Worm (Caenorhabditis elegans) whole organism, late embryonic: ENCODE measurements around the gene B0507.3.

Source experiments
- F13H6.1 ChIP-seq: sonication (generic microtip); optimal IDR thresholded peaks from 2 replicates; lab custom pipeline; 2016; ENCODE audit warnings: missing genetic modification characterization, missing compliant biosample characterization
- Y22D7AL.16 ChIP-seq: sonication (generic microtip); optimal IDR thresholded peaks from 2 replicates; lab custom pipeline; 2016; ENCODE audit warnings: missing genetic modification characterization, missing compliant biosample characterization
- ama-1 ChIP-seq: fragments of 150-350 bp; optimal IDR thresholded peaks from 2 replicates; lab custom pipeline; 2014
- ceh-14 ChIP-seq: sonication (generic microtip); optimal IDR thresholded peaks from 2 replicates; lab custom pipeline; 2016; ENCODE audit warnings: missing genotype, missing genetic modification characterization, missing compliant biosample characterization
- ceh-18 ChIP-seq: sonication (generic microtip); optimal IDR thresholded peaks from 2 replicates; lab custom pipeline; 2016; ENCODE audit warnings: missing genetic modification characterization, missing compliant biosample characterization
- ceh-19 ChIP-seq: fragments of 200-800 bp; sonication (Bioruptor generic); optimal IDR thresholded peaks from 2 replicates; lab custom pipeline; 2018; ENCODE audit warnings: mild to moderate bottlenecking, missing genetic modification characterization, missing compliant biosample characterization
- ceh-2 ChIP-seq: sonication (generic microtip); optimal IDR thresholded peaks from 2 replicates; lab custom pipeline; 2016; ENCODE audit warnings: missing genotype, missing genetic modification characterization, missing compliant biosample characterization
- ceh-24 ChIP-seq: sonication (generic microtip); optimal IDR thresholded peaks from 2 replicates; lab custom pipeline; 2016; ENCODE audit warnings: mild to moderate bottlenecking, missing genetic modification characterization, missing compliant biosample characterization
- ceh-31 ChIP-seq: sonication (generic microtip); optimal IDR thresholded peaks from 2 replicates; lab custom pipeline; 2016; ENCODE audit warnings: missing genetic modification characterization, missing compliant biosample characterization
- ceh-34 ChIP-seq: sonication (generic microtip); optimal IDR thresholded peaks from 2 replicates; lab custom pipeline; 2016; ENCODE audit warnings: mild to moderate bottlenecking, missing genetic modification characterization, missing compliant biosample characterization
- ceh-48 ChIP-seq: sonication (generic microtip); optimal IDR thresholded peaks from 2 replicates; lab custom pipeline; 2016; ENCODE audit warnings: missing genetic modification characterization, inconsistent platforms, missing compliant biosample characterization
- elt-2 ChIP-seq: sonication (generic microtip); optimal IDR thresholded peaks from 2 replicates; lab custom pipeline; 2016; ENCODE audit warnings: missing genetic modification reagents, missing genetic modification characterization, missing compliant biosample characterization
- elt-4 ChIP-seq: sonication (generic microtip); optimal IDR thresholded peaks from 2 replicates; lab custom pipeline; 2016; ENCODE audit warnings: missing genetic modification characterization, missing compliant biosample characterization
- eyg-1 ChIP-seq: sonication (generic microtip); optimal IDR thresholded peaks from 2 replicates; lab custom pipeline; 2016; ENCODE audit warnings: missing genotype, missing genetic modification characterization, missing compliant biosample characterization
- fkh-10 ChIP-seq: fragments of 150-350 bp; optimal IDR thresholded peaks from 2 replicates; lab custom pipeline; 2014; ENCODE audit warnings: missing biosample characterization, missing genetic modification reagents, missing genetic modification characterization
- fkh-6 ChIP-seq: sonication (generic microtip); optimal IDR thresholded peaks from 2 replicates; lab custom pipeline; 2016; ENCODE audit warnings: missing genetic modification characterization, missing compliant biosample characterization
- gmeb-2 ChIP-seq: sonication (generic microtip); optimal IDR thresholded peaks from 2 replicates; lab custom pipeline; 2016; ENCODE audit warnings: missing genetic modification characterization, inconsistent platforms, missing compliant biosample characterization
- hlh-13 ChIP-seq: fragments of 200-800 bp; sonication (Bioruptor generic); optimal IDR thresholded peaks from 2 replicates; lab custom pipeline; 2018; ENCODE audit warnings: mild to moderate bottlenecking, missing genetic modification characterization, missing compliant biosample characterization
- hlh-15 ChIP-seq: sonication (generic microtip); optimal IDR thresholded peaks from 2 replicates; lab custom pipeline; 2016; ENCODE audit warnings: missing genetic modification characterization, missing compliant biosample characterization
- hlh-30 ChIP-seq: sonication (generic microtip); optimal IDR thresholded peaks from 2 replicates; lab custom pipeline; 2017; ENCODE audit warnings: antibody characterized with exemption, missing genetic modification characterization, missing compliant biosample characterization; ENCODE audit not compliant: insufficient read depth
- hlh-6 ChIP-seq: sonication (generic microtip); optimal IDR thresholded peaks from 2 replicates; lab custom pipeline; 2016; ENCODE audit warnings: missing genotype, missing genetic modification characterization, missing compliant biosample characterization
- hlh-8 ChIP-seq: sonication (generic microtip); optimal IDR thresholded peaks from 2 replicates; lab custom pipeline; 2016; ENCODE audit warnings: missing genotype, missing genetic modification characterization, missing compliant biosample characterization
- lin-11 ChIP-seq: fragments of 200-800 bp; sonication (Bioruptor generic); optimal IDR thresholded peaks from 2 replicates; lab custom pipeline; 2018; ENCODE audit warnings: mild to moderate bottlenecking, missing genetic modification characterization, missing compliant biosample characterization
- mec-3 ChIP-seq: sonication (generic microtip); optimal IDR thresholded peaks from 2 replicates; lab custom pipeline; 2016; ENCODE audit warnings: borderline replicate concordance, missing genetic modification characterization, missing compliant biosample characterization
- nhr-11 ChIP-seq: fragments of 150-350 bp; optimal IDR thresholded peaks from 2 replicates; lab custom pipeline; 2014; ENCODE audit warnings: missing biosample characterization, missing genetic modification characterization
- odd-2 ChIP-seq: sonication (generic microtip); optimal IDR thresholded peaks from 2 replicates; lab custom pipeline; 2017; ENCODE audit warnings: antibody characterized with exemption, mild to moderate bottlenecking, missing genetic modification characterization, missing compliant biosample characterization
- pat-9 ChIP-seq: fragments of 200-800 bp; sonication (Bioruptor generic); optimal IDR thresholded peaks from 2 replicates; lab custom pipeline; 2018; ENCODE audit warnings: mild to moderate bottlenecking, missing genetic modification characterization, moderate library complexity, missing compliant biosample characterization
- ref-2 ChIP-seq: sonication (generic microtip); optimal IDR thresholded peaks from 2 replicates; lab custom pipeline; 2016; ENCODE audit warnings: missing genetic modification characterization, missing compliant biosample characterization
- rnt-1 ChIP-seq: sonication (generic microtip); optimal IDR thresholded peaks from 2 replicates; lab custom pipeline; 2016; ENCODE audit warnings: missing genetic modification characterization, missing compliant biosample characterization
- syd-9 ChIP-seq: sonication (generic microtip); optimal IDR thresholded peaks from 2 replicates; lab custom pipeline; 2016; ENCODE audit warnings: mild to moderate bottlenecking, missing genetic modification characterization, moderate library complexity, missing compliant biosample characterization
- tbx-2 ChIP-seq: sonication (generic microtip); optimal IDR thresholded peaks from 2 replicates; lab custom pipeline; 2016; ENCODE audit warnings: missing genetic modification characterization, missing compliant biosample characterization
- tbx-7 ChIP-seq: sonication (generic microtip); optimal IDR thresholded peaks from 2 replicates; lab custom pipeline; 2016; ENCODE audit warnings: missing genotype, missing genetic modification characterization, missing compliant biosample characterization
- unc-3 ChIP-seq, 2 experiments: fragments of 200-800 bp in 1 of 2; sonication (Bioruptor generic) in 1 of 2; sonication (generic microtip) in 1 of 2; conservative IDR thresholded peaks in 1 of 2; optimal IDR thresholded peaks in 1 of 2; 2 replicates each; pipeline versions ENCODE4 v1.3.6 to Lab custom; 2016 to 2022; ENCODE audit warnings: missing compliant biosample characterization in 2 of 2, missing genetic modification characterization in 2 of 2, missing genetic modification reagents in 1 of 2
- zip-5 ChIP-seq: sonication (generic microtip); optimal IDR thresholded peaks from 2 replicates; lab custom pipeline; 2016; ENCODE audit warnings: missing genetic modification characterization, missing compliant biosample characterization

The B0507.3 gene

DNA sequence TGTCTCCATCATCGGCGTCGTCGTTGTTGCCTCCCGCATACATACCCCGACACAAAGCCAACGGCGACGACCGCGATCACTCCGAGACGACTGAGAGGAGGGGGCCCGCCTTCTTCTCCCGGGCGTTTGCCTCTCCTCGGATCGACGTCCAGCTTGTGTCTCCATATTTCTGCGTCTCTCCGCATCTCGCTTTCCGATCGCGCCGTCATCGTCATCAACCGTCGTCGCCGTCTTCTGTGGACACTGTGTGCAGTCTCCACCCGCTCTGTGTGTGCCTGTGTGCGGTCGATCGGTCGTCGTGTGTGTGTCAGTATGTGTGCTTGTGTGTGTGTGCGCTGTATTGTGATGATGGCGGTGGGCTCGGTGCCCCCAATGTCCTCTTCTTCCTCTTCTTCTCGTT lies 16.8 kb downstream of the B0507.3 start (continued):
- TF ChIP-seq zip-5 (tag; lab: Kevin White, UChicago), result no peak
- no peak for TF ChIP-seq gmeb-2
- no peak for TF ChIP-seq Y22D7AL.16 (tag; lab: Kevin White, UChicago)
- TF ChIP-seq F13H6.1, result peak; percentile 11
- TF ChIP-seq fkh-10 (GFP tag; lab: Kevin White, UChicago), result no peak
- peak; percentile 71 for TF ChIP-seq ceh-18 (tag; lab: Kevin White, UChicago)
- TF ChIP-seq ceh-48 (tag; lab: Kevin White, UChicago), result peak; percentile 27
- TF ChIP-seq fkh-6 (tag; lab: Kevin White, UChicago), result no peak
- peak; percentile 90 for TF ChIP-seq rnt-1
- peak; percentile 71 for TF ChIP-seq ref-2 (tag; lab: Kevin White, UChicago)
- TF ChIP-seq ceh-19 (GFP tag; lab: Kevin White, UChicago), result no peak
- TF ChIP-seq hlh-6 (tag; lab: Kevin White, UChicago), result peak; percentile 79
- TF ChIP-seq pat-9 (tag; lab: Kevin White, UChicago), result no peak
- peak; percentile 30 for TF ChIP-seq lin-11
- TF ChIP-seq nhr-11 (tag; lab: Kevin White, UChicago), result no peak
- peak; percentile 73 for TF ChIP-seq ceh-31

DNA sequence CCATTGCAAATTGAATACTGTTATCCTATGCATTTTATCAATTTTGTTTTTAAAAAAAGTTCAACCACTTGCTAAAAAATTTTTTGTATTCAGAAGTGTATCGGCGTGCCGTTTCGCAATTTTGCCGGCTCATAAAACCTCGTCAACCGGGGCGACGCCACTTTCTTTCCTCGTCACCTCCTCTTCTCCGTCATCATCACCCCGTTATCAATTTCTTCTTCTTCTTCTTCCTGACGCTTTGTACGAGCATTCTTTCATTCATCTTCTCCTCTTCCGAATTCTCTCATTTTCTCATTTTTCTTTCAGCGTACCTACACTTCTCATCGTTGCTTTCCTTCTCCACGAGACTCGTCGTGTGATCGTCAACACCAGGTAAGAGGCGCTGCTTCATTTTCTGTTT lies 17.5 kb downstream of the B0507.3 start, which contains the start of gene sup-37:
sup-37 (plus strand) TSS at position 301 of the 400 bp plus-strand sequence.
- TF ChIP-seq hlh-13 (no peak), F13H6.1 (no peak), ceh-48 (tag; lab: Kevin White, UChicago) (no peak), tbx-2 (no peak), hlh-30 (no peak), odd-2 (tag; lab: Kevin White, UChicago) (no peak), ceh-2 (tag; lab: Kevin White, UChicago) (no peak), ceh-14 (tag; lab: Kevin White, UChicago) (no peak)

DNA sequence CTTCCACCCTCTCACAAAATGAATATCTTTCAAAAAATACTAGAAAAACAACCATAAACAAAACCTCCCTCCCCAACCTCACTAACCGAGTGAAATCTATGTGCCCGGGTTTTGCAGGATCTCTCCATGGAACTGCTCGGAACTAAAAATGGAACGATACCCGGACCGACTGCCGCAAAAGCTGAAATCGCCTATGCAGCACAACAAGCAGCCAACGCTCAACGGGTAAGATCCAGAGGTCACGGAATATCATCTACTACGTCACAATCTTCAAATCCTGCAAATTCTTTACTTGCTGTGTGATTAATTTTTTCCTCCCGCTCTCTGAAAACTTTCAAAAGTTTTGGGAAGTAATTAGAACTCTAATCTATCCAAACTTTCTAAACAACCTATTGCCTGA lies 20.6 kb downstream of the B0507.3 start:
- TF ChIP-seq tbx-7 (tag; lab: Kevin White, UChicago), result no peak
- no peak for TF ChIP-seq unc-3 (GFP tag; conservative IDR thresholded peaks at IDR 0.05; lab: Robert Waterston, UW)
- TF ChIP-seq unc-3 (tag; optimal IDR thresholded peaks at IDR 0.05; lab: Kevin White, UChicago), result no peak
- TF ChIP-seq ceh-24 (tag; lab: Kevin White, UChicago), result no peak
- no peak for TF ChIP-seq Y22D7AL.16 (tag; lab: Kevin White, UChicago)
- no peak for TF ChIP-seq elt-4 (tag; lab: Kevin White, UChicago)
- TF ChIP-seq elt-2 (tag; lab: Kevin White, UChicago), result no peak
- TF ChIP-seq hlh-8, result no peak
- TF ChIP-seq ceh-18 (tag; lab: Kevin White, UChicago), result no peak
- no peak for TF ChIP-seq hlh-15
- no peak for TF ChIP-seq mec-3 (tag; lab: Kevin White, UChicago)

DNA sequence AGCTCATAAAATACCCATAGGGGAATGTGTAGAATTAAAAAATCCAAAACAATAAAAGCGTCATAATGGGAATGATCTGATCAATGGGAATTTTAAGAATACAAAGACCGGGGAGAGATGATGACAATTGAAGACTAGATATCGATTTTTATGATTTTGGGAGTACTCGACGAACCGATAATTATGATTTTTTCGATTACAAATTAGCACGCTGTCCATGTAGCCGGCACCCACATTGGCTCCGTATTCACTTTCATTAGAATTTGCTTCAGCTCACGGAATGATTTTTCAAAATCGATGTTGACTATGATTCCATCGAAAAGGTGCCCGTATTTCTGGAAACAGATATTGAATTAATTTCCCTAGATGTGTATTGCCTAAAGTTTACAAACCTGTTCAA lies 24.1 kb downstream of the B0507.3 start:
- TF ChIP-seq syd-9 (tag; lab: Kevin White, UChicago), result no peak
- TF ChIP-seq ama-1, result peak; percentile 42
- TF ChIP-seq hlh-8, result no peak
- TF ChIP-seq odd-2 (tag; lab: Kevin White, UChicago), result no peak

DNA sequence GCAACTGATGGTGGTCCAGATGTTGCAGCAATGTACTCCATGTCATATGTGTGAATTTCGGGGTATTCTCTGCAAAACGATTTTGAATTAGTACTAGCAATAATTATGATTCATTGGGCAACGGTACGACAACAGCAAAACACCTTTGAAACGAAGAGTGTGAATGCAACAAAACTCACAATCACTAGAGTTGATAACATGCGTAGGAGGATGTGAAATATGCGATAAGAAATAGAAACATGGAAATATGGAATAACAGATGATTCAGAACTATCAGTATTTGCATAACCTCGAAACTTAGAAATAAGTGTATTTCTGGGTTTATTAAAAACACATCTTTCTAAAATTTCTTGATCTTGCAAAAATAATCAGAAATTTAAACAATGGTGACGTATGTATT lies 26.8 kb downstream of the B0507.3 start:
- no peak for TF ChIP-seq eyg-1 (tag; lab: Kevin White, UChicago)
- TF ChIP-seq ceh-34 (tag; lab: Kevin White, UChicago), result no peak
- peak; percentile 27 for TF ChIP-seq elt-2 (tag; lab: Kevin White, UChicago)
- TF ChIP-seq hlh-30, result no peak
- TF ChIP-seq rnt-1, result no peak
